Worm (Caenorhabditis elegans): ENCODE measurements around the gene hrg-7.

DNA sequence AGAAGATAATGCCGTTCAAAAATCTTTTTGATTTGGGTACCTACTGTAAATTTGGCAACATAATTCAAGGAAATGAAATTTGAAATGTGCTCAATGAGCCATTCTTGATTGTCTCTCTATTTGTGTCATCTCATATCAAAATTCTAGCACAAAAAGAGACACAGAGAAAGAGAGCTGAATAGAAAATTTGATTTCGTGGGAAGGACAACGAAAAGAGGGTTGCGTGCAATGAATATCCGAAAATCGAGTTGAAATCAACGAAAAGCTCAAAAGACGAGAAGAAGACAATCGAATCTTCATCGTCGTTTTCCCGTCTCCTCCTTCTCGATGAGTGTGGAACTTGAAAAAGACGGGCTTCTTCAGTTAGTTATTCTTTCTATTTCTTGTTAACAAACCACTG lies 6.0 kb downstream of the hrg-7 start, which contains the start of gene C15C8.5:
- TF ChIP-seq ceh-30 (tag; optimal IDR thresholded peaks at IDR 0.05) (no peak), ceh-18 (tag; optimal IDR thresholded peaks at IDR 0.05) (no peak), ceh-34 (tag; optimal IDR thresholded peaks at IDR 0.05) (no peak), ama-1 (optimal IDR thresholded peaks at IDR 0.05) (no peak), Y22D7AL.16 (tag; optimal IDR thresholded peaks at IDR 0.05) (no peak)

All from whole organism, late embryonic.